Fruit fly (Drosophila melanogaster): Measurements from ENCODE around the gene muc.

DNA sequence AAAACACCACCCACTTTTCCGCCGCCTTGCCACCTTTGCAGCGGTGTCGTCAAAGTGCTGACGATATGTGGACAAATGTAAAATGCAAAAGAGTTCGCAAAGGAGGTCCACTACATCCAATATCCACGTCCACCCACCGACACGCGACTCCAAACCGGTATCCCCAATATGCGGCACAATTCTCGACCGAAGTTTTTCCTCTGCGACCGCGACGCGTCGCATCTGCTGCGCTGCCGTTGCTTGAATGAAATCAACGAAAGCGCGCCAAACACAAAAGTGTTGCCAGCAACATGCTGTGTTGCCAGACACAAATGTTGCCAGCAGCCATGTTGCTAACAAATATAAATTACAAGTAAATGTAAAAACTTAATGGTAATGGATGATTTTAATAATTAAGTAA is 28.1 kb upstream of the muc start, which contains the start of gene CG5160:
- TF ChIP-seq Hnf4 (GFP tag; optimal IDR thresholded peaks at IDR 0.05) = no peak
- no peak for TF ChIP-seq Hr78 (GFP tag; optimal IDR thresholded peaks at IDR 0.05)
- TF ChIP-seq jim (GFP tag; optimal IDR thresholded peaks at IDR 0.05) = no peak
- no peak for TF ChIP-seq Mio (GFP tag; optimal IDR thresholded peaks at IDR 0.05)
- no peak for TF ChIP-seq rgr (GFP tag; optimal IDR thresholded peaks at IDR 0.05)
- no peak for TF ChIP-seq h (GFP tag; optimal IDR thresholded peaks at IDR 0.05)
- TF ChIP-seq psq (GFP tag; optimal IDR thresholded peaks at IDR 0.05) = no peak
- no peak for TF ChIP-seq CG32264 (GFP tag; optimal IDR thresholded peaks at IDR 0.05)
